Fruit fly (Drosophila melanogaster): ENCODE results near the gene CG11842.
A peak's percentile ranks its signal among the peaks of the same experiment; 100 is the strongest.

DNA sequence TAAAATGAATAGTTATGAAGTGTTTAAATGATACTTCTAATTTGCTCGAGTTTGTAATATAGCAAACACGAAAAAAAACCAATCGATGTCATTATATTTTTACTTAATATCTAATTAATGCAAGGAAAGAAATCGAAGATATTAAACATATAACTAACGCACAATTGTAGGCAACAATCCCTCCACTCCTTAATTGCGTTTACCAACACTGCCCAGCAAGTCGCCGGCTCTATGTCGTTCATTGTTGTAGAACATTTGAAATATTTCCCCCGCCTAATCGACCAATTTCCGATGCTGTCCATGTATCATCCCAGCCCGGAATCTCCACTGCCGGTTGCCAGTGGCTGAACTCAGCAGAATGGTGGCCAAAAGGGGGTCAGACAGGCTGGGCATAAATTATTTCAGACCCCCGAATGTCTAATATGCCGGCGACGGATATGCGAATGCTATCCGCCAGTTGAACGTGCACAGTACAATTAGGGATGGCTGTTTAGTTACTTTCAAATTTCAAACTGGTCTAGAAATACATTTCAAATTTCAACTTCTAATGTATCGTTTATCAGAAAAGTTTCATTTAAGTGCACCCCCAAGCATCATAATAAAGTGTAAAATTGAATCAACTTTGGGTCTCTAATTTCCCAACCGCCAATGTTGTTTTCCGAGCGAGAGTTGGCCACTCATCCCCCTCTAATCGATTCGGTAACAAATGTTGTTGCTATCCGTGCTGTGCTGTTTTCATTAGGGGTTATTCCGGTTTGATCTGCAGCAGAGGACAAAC, 16.1 kb downstream of the CG11842 start:
- TF ChIP-seq Sox14 (GFP tag; optimal IDR thresholded peaks at IDR 0.05), result no peak
- TF ChIP-seq fd85E (GFP tag; optimal IDR thresholded peaks at IDR 0.05), result no peak
- TF ChIP-seq pdm3 (GFP tag; optimal IDR thresholded peaks at IDR 0.05), result no peak
- no peak for TF ChIP-seq CG16779 (tag; optimal IDR thresholded peaks at IDR 0.05)
- no peak for TF ChIP-seq OdsH (GFP tag; optimal IDR thresholded peaks at IDR 0.05)
- no peak for TF ChIP-seq CG9139 (GFP tag; optimal IDR thresholded peaks at IDR 0.05)
- TF ChIP-seq CG6854 (GFP tag; optimal IDR thresholded peaks at IDR 0.05), result no peak
- no peak for TF ChIP-seq Ets96B (tag; optimal IDR thresholded peaks at IDR 0.05)
- TF ChIP-seq Ets21C (GFP tag; optimal IDR thresholded peaks at IDR 0.05), result no peak
- TF ChIP-seq Sox15 (GFP tag; optimal IDR thresholded peaks at IDR 0.05), result no peak
- TF ChIP-seq Hr39 (GFP tag; optimal IDR thresholded peaks at IDR 0.05), result peak; percentile 7
- no peak for TF ChIP-seq fkh (GFP tag; optimal IDR thresholded peaks at IDR 0.05)
- peak; percentile 35 for TF ChIP-seq Eip78C (GFP tag)
- TF ChIP-seq CG7368 (GFP tag; optimal IDR thresholded peaks at IDR 0.05), result no peak

Data from whole organism, prepupa.